Fruit fly (Drosophila melanogaster) whole organism, embryonic: Measurements from ENCODE around the gene dre4.
A peak's percentile ranks its signal among the peaks of the same experiment; 100 is the strongest.

Experiments
- Bteb2 ChIP-seq: fragments of 200-800 bp; sonication (Bioruptor generic); optimal IDR thresholded peaks from 2 replicates; lab custom pipeline; 2016; ENCODE audit warnings: missing biosample characterization, missing genetic modification characterization
- CG10267 ChIP-seq: fragments of 200-800 bp; sonication (Bioruptor generic); optimal IDR thresholded peaks from 2 replicates; lab custom pipeline; 2018; ENCODE audit warnings: missing biosample characterization, mild to moderate bottlenecking, missing genetic modification characterization, moderate library complexity
- CG11723 ChIP-seq: fragments of 200-800 bp; sonication (Bioruptor generic); optimal IDR thresholded peaks from 2 replicates; lab custom pipeline; 2017; ENCODE audit warnings: missing biosample characterization, mild to moderate bottlenecking, missing genetic modification characterization
- CG12155 ChIP-seq: fragments of 200-800 bp; sonication (Bioruptor generic); optimal IDR thresholded peaks from 3 replicates; lab custom pipeline; 2016; ENCODE audit warnings: missing biosample characterization, missing genetic modification characterization
- CG15696 ChIP-seq: fragments of 200-800 bp; sonication (Bioruptor generic); optimal IDR thresholded peaks from 2 replicates; lab custom pipeline; 2019; ENCODE audit warnings: missing biosample characterization, mild to moderate bottlenecking, missing genetic modification characterization, moderate library complexity
- CG17359 ChIP-seq: fragments of 200-800 bp; sonication (Bioruptor generic); optimal IDR thresholded peaks from 3 replicates; lab custom pipeline; 2018; ENCODE audit warnings: missing biosample characterization, mild to moderate bottlenecking, missing genetic modification characterization, moderate library complexity
- CG17802 ChIP-seq: fragments of 200-800 bp; sonication (Bioruptor generic); optimal IDR thresholded peaks from 2 replicates; lab custom pipeline; 2018; ENCODE audit warnings: missing biosample characterization, mild to moderate bottlenecking, missing genetic modification characterization, moderate library complexity
- CG2129 ChIP-seq: fragments of 200-800 bp; sonication (Bioruptor generic); IDR thresholded peaks from 2 replicates; pipeline ENCODE4 v1.3.6; 2022; ENCODE audit warnings: missing biosample characterization, missing genetic modification characterization; ENCODE audit not compliant: partially characterized antibody
- CG2678 ChIP-seq: fragments of 200-800 bp; sonication (Bioruptor generic); optimal IDR thresholded peaks from 3 replicates; lab custom pipeline; 2019; ENCODE audit warnings: missing biosample characterization, mild to moderate bottlenecking, missing genetic modification characterization, moderate library complexity
- CG32772 ChIP-seq: fragments of 200-800 bp; sonication (Bioruptor generic); IDR thresholded peaks from 2 replicates; pipeline ENCODE4 v1.3.6; 2022; ENCODE audit warnings: missing biosample characterization, missing genetic modification characterization
- CG4424 ChIP-seq: fragments of 200-800 bp; sonication (Bioruptor generic); optimal IDR thresholded peaks from 3 replicates; lab custom pipeline; 2016; ENCODE audit warnings: missing biosample characterization, missing genetic modification characterization
- CG7839 ChIP-seq: fragments of 200-800 bp; sonication (Bioruptor generic); optimal IDR thresholded peaks from 3 replicates; lab custom pipeline; 2018; ENCODE audit warnings: missing biosample characterization, mild to moderate bottlenecking, missing genetic modification characterization, moderate library complexity
- CG9215 ChIP-seq: fragments of 200-800 bp; sonication (Bioruptor generic); IDR thresholded peaks from 2 replicates; pipeline ENCODE4 v1.3.6; 2022; ENCODE audit warnings: missing biosample characterization, missing genetic modification characterization
- CG9727 ChIP-seq: fragments of 200-800 bp; sonication (Bioruptor generic); optimal IDR thresholded peaks from 3 replicates; lab custom pipeline; 2017; ENCODE audit warnings: missing biosample characterization, mild to moderate bottlenecking, missing genetic modification characterization
- Chrac-16 ChIP-seq: fragments of 200-800 bp; sonication (Bioruptor generic); optimal IDR thresholded peaks from 3 replicates; lab custom pipeline; 2016; ENCODE audit warnings: missing biosample characterization, missing genetic modification characterization
- Ets97D ChIP-seq: fragments of 200-800 bp; sonication (Bioruptor generic); optimal IDR thresholded peaks from 3 replicates; lab custom pipeline; 2016; ENCODE audit warnings: missing biosample characterization, missing genetic modification characterization
- Lpt ChIP-seq: fragments of >200 bp; optimal IDR thresholded peaks from 2 replicates; lab custom pipeline; 2018; ENCODE audit warnings: missing biosample characterization, missing genetic modification characterization
- MESR4 ChIP-seq: fragments of 200-800 bp; sonication (Bioruptor generic); optimal IDR thresholded peaks from 2 replicates; lab custom pipeline; 2018; ENCODE audit warnings: missing biosample characterization, mild to moderate bottlenecking, missing genetic modification characterization, moderate library complexity
- Max ChIP-seq: fragments of 200-800 bp; sonication (Bioruptor generic); optimal IDR thresholded peaks from 2 replicates; lab custom pipeline; 2016; ENCODE audit warnings: missing biosample characterization, mild to moderate bottlenecking, missing genetic modification characterization
- Oaz ChIP-seq: fragments of 200-800 bp; sonication (Bioruptor generic); IDR thresholded peaks from 2 replicates; pipeline ENCODE4 v1.3.6; 2022; ENCODE audit warnings: missing biosample characterization, missing genetic modification characterization
- Sox100B ChIP-seq: fragments of 200-800 bp; sonication (Bioruptor generic); optimal IDR thresholded peaks from 3 replicates; lab custom pipeline; 2018; ENCODE audit warnings: missing biosample characterization, mild to moderate bottlenecking, missing genetic modification characterization
- Sox102F ChIP-seq: fragments of 200-800 bp; sonication (Bioruptor generic); optimal IDR thresholded peaks from 2 replicates; lab custom pipeline; 2018; ENCODE audit warnings: missing biosample characterization, mild to moderate bottlenecking, missing genetic modification characterization, moderate library complexity
- Ssrp ChIP-seq: fragments of 200-800 bp; sonication (Bioruptor generic); optimal IDR thresholded peaks from 2 replicates; lab custom pipeline; 2018; ENCODE audit warnings: missing biosample characterization, mild to moderate bottlenecking, missing genetic modification characterization, moderate library complexity
- Trl ChIP-seq, 3 experiments: fragments of >200 bp in 2 of 3; fragments of 200-800 bp in 1 of 3; sonication (Bioruptor generic) in 1 of 3; optimal IDR thresholded peaks; 2 replicates in 1 of 3; 3 replicates in 2 of 3; lab custom pipeline; 2016 to 2017; ENCODE audit warnings: missing biosample characterization in 1 of 3, missing genetic modification characterization in 1 of 3
- ara ChIP-seq: fragments of 200-800 bp; sonication (Bioruptor generic); IDR thresholded peaks from 2 replicates; pipeline ENCODE4 v1.3.6; 2022; ENCODE audit warnings: missing biosample characterization, missing genetic modification characterization
- ase ChIP-seq: fragments of 200-800 bp; sonication (Bioruptor generic); IDR thresholded peaks from 3 replicates; pipeline ENCODE4 v1.3.6; 2022; ENCODE audit warnings: missing biosample characterization, missing genetic modification characterization
- az2 ChIP-seq: fragments of 200-800 bp; sonication (Bioruptor generic); optimal IDR thresholded peaks from 3 replicates; lab custom pipeline; 2016; ENCODE audit warnings: missing biosample characterization, missing genetic modification characterization
- bsh ChIP-seq, 2 experiments: fragments of 200-800 bp; sonication (Bioruptor generic); optimal IDR thresholded peaks; 2 replicates each; lab custom pipeline; 2017 to 2018; ENCODE audit warnings: mild to moderate bottlenecking in 2 of 2, missing biosample characterization in 2 of 2, missing genetic modification characterization in 2 of 2, moderate library complexity in 1 of 2
- caup ChIP-seq: fragments of 200-800 bp; sonication (Bioruptor generic); optimal IDR thresholded peaks from 3 replicates; lab custom pipeline; 2017; ENCODE audit warnings: missing biosample characterization, mild to moderate bottlenecking, missing genetic modification characterization, moderate library complexity; ENCODE audit not compliant: severe bottlenecking
- crp ChIP-seq, 2 experiments: fragments of 200-800 bp; sonication (Bioruptor generic); optimal IDR thresholded peaks; 2 replicates in 1 of 2; 3 replicates in 1 of 2; lab custom pipeline; 2017; ENCODE audit warnings: missing biosample characterization in 2 of 2, missing genetic modification characterization in 2 of 2, mild to moderate bottlenecking in 1 of 2, moderate library complexity in 1 of 2
- dmrt99B ChIP-seq: fragments of 200-800 bp; sonication (Bioruptor generic); optimal IDR thresholded peaks from 2 replicates; lab custom pipeline; 2018; ENCODE audit warnings: missing biosample characterization, mild to moderate bottlenecking, missing genetic modification characterization, moderate library complexity
- grau ChIP-seq: fragments of 200-800 bp; optimal IDR thresholded peaks from 3 replicates; lab custom pipeline; 2019; ENCODE audit warnings: missing biosample characterization, mild to moderate bottlenecking, missing genetic modification characterization, moderate library complexity
- ind ChIP-seq: fragments of 200-800 bp; sonication (Bioruptor generic); optimal IDR thresholded peaks from 3 replicates; lab custom pipeline; 2016; ENCODE audit warnings: missing biosample characterization, missing genetic modification characterization
- kni ChIP-seq: fragments of 200-800 bp; sonication (Bioruptor generic); optimal IDR thresholded peaks from 3 replicates; lab custom pipeline; 2017; ENCODE audit warnings: mild to moderate bottlenecking, missing biosample characterization, missing genetic modification reagents, missing genetic modification characterization
- lab ChIP-seq: fragments of 200-800 bp; sonication (Bioruptor generic); optimal IDR thresholded peaks from 3 replicates; lab custom pipeline; 2017; ENCODE audit warnings: missing biosample characterization, missing genetic modification characterization, mild to moderate bottlenecking, moderate library complexity, missing genetic modification reagents
- nmo ChIP-seq: fragments of 200-800 bp; sonication (Bioruptor generic); optimal IDR thresholded peaks from 2 replicates; lab custom pipeline; 2018; ENCODE audit warnings: missing biosample characterization, mild to moderate bottlenecking, missing genetic modification characterization, moderate library complexity
- pan ChIP-seq, 4 experiments: fragments of >200 bp in 3 of 4; fragments of 200-800 bp in 1 of 4; sonication (Bioruptor generic) in 1 of 4; optimal IDR thresholded peaks in 3 of 4; IDR thresholded peaks in 1 of 4; 2 replicates each; pipeline versions ENCODE4 v1.3.6 to Lab custom; 2017 to 2022; ENCODE audit warnings: missing biosample characterization in 2 of 4, missing genetic modification characterization in 2 of 4, mixed read lengths in 1 of 4
- phol ChIP-seq: fragments of 200-800 bp; sonication (Bioruptor generic); optimal IDR thresholded peaks from 3 replicates; lab custom pipeline; 2018; ENCODE audit warnings: missing biosample characterization, mild to moderate bottlenecking, missing genetic modification characterization, moderate library complexity
- ranshi ChIP-seq: fragments of 200-800 bp; sonication (Bioruptor generic); IDR thresholded peaks from 2 replicates; pipeline ENCODE4 v1.3.6; 2022; ENCODE audit warnings: missing biosample characterization, missing genetic modification characterization
- salm ChIP-seq: fragments of 200-800 bp; sonication (Bioruptor generic); optimal IDR thresholded peaks from 2 replicates; lab custom pipeline; 2018; ENCODE audit warnings: missing biosample characterization, mild to moderate bottlenecking, missing genetic modification characterization
- schlank ChIP-seq: fragments of 200-800 bp; sonication (Bioruptor generic); optimal IDR thresholded peaks from 2 replicates; lab custom pipeline; 2018; ENCODE audit warnings: missing biosample characterization, mild to moderate bottlenecking, missing genetic modification characterization
- sd ChIP-seq: fragments of 200-800 bp; sonication (Bioruptor generic); optimal IDR thresholded peaks from 3 replicates; lab custom pipeline; 2018; ENCODE audit warnings: missing biosample characterization, mild to moderate bottlenecking, missing genetic modification characterization, moderate library complexity
- stwl ChIP-seq: fragments of 200-800 bp; sonication (Bioruptor generic); optimal IDR thresholded peaks from 3 replicates; lab custom pipeline; 2018; ENCODE audit warnings: missing biosample characterization, mild to moderate bottlenecking, missing genetic modification characterization, moderate library complexity
- tap ChIP-seq: fragments of 200-800 bp; optimal IDR thresholded peaks from 3 replicates; lab custom pipeline; 2019; ENCODE audit warnings: missing biosample characterization, mild to moderate bottlenecking, missing genetic modification characterization, moderate library complexity
- tll ChIP-seq, 2 experiments: fragments of 200-800 bp in 1 of 2; fragments of >200 bp in 1 of 2; sonication (Bioruptor generic) in 1 of 2; optimal IDR thresholded peaks; 2 replicates each; lab custom pipeline; 2017 to 2019; ENCODE audit warnings: missing biosample characterization in 2 of 2, missing genetic modification characterization in 2 of 2, mild to moderate bottlenecking in 1 of 2, moderate library complexity in 1 of 2
- trh ChIP-seq: fragments of 200-800 bp; sonication (Bioruptor generic); optimal IDR thresholded peaks from 2 replicates; lab custom pipeline; 2016; ENCODE audit warnings: missing biosample characterization, missing genetic modification characterization

Gene dre4

dm6 chr3L:1865121-1865727 is 10.9 kb downstream of the dre4 start, which contains the start of the genes HBS1 and CG12025 (continued):
- TF ChIP-seq CG9215 (GFP tag; lab: Robert Waterston, UW) (peak; percentile 71), CG32772 (peak; percentile 40; the same call in 1 of the 2 replicates), ase (GFP tag; lab: Robert Waterston, UW) (0 out of 3 replicates have a peak, but pooled peaks have one; percentile 21), phol (peak; percentile 80), nmo (GFP tag; lab: Kevin White, UChicago) (peak; percentile 86), salm (tag; lab: Kevin White, UChicago) (no peak), schlank (tag; lab: Kevin White, UChicago) (no peak), CG2129 (no peak), Trl (optimal IDR thresholded peaks at IDR 0.05; lab: Kevin White, UChicago) (no peak), Trl (GFP tag; optimal IDR thresholded peaks at IDR 0.05; lab: Kevin White, UChicago) (peak; percentile 47), Lpt (GFP tag; lab: Kevin White, UChicago) (no peak), CG15696 (tag; lab: Kevin White, UChicago) (peak; percentile 76), lab (GFP tag; lab: Kevin White, UChicago) (peak; percentile 51), CG7839 (peak; percentile 61), kni (GFP tag; lab: Kevin White, UChicago) (no peak), Max (GFP tag; lab: Kevin White, UChicago) (peak; percentile 39), ind (GFP tag; lab: Kevin White, UChicago) (peak; percentile 64), CG10267 (tag; lab: Kevin White, UChicago) (peak; percentile 71), CG4424 (peak; percentile 42), tll (GFP tag; optimal IDR thresholded peaks at IDR 0.05; lab: Kevin White, UChicago) (peak in 1 of 2 experiments; percentile 82), sd (tag; lab: Kevin White, UChicago) (peak; percentile 53), CG9727 (GFP tag; lab: Kevin White, UChicago) (peak; percentile 49), bsh (GFP tag; optimal IDR thresholded peaks at IDR 0.05; lab: Kevin White, UChicago) (peak in 1 of 2 experiments; percentile 45), ara (GFP tag; lab: Robert Waterston, UW) (peak; percentile 43; the same call in 1 of the 2 replicates), trh (no peak), Sox100B (GFP tag; lab: Kevin White, UChicago) (no peak), pan (optimal IDR thresholded peaks at IDR 0.05; lab: Kevin White, UChicago) (no peak), pan (GFP tag; optimal IDR thresholded peaks at IDR 0.05 in 1 of 2, IDR thresholded peaks at IDR 0.05 in 1 of 2) (peak in 1 of 2 experiments; percentile 28), CG2678 (tag; lab: Kevin White, UChicago) (peak; percentile 65), Chrac-16 (GFP tag; lab: Kevin White, UChicago) (peak; percentile 59), crp (GFP tag; optimal IDR thresholded peaks at IDR 0.05; lab: Kevin White, UChicago) (peak in 1 of 2 experiments; percentile 24), stwl (peak; percentile 58), ranshi (GFP tag; lab: Robert Waterston, UW) (peak; percentile 26; the same call in 1 of the 2 replicates), Oaz (no peak), caup (GFP tag; lab: Kevin White, UChicago) (peak; percentile 36), Bteb2 (peak; percentile 54), grau (tag; lab: Kevin White, UChicago) (peak; percentile 65), Ets97D (GFP tag; lab: Kevin White, UChicago) (peak; percentile 72), Ssrp (tag; lab: Kevin White, UChicago) (peak; percentile 50), CG11723 (peak; percentile 38), CG12155 (peak; percentile 56), Sox102F (GFP tag; lab: Kevin White, UChicago) (peak; percentile 46), dmrt99B (tag; lab: Kevin White, UChicago) (peak; percentile 45), CG17802 (peak; percentile 99), CG17359 (peak; percentile 45), MESR4 (GFP tag; lab: Kevin White, UChicago) (peak; percentile 74), az2 (peak; percentile 24), tap (tag; lab: Kevin White, UChicago) (no peak)
